Fruit fly (Drosophila melanogaster) whole organism, prepupa: ENCODE data around the gene CG14543.

Experiments used
- CG10631 ChIP-seq: fragments of 200-800 bp; sonication (Bioruptor generic); optimal IDR thresholded peaks from 2 replicates; lab custom pipeline; 2016; ENCODE audit warnings: missing biosample characterization, missing genetic modification characterization
- CG10669 ChIP-seq: fragments of 200-800 bp; sonication (Bioruptor generic); optimal IDR thresholded peaks from 3 replicates; lab custom pipeline; 2018; ENCODE audit warnings: missing biosample characterization, mild to moderate bottlenecking, missing genetic modification characterization, moderate library complexity
- CG11762 ChIP-seq: fragments of 200-800 bp; sonication (Bioruptor generic); optimal IDR thresholded peaks from 3 replicates; lab custom pipeline; 2016; ENCODE audit warnings: missing biosample characterization, missing genetic modification characterization; ENCODE audit not compliant: insufficient read depth
- CG11902 ChIP-seq: fragments of 200-800 bp; sonication (Bioruptor generic); optimal IDR thresholded peaks from 3 replicates; lab custom pipeline; 2016; ENCODE audit warnings: missing biosample characterization, missing genetic modification characterization
- CG15336 ChIP-seq: fragments of 200-800 bp; sonication (Bioruptor generic); IDR thresholded peaks from 2 replicates; pipeline ENCODE4 v1.3.6; 2022; ENCODE audit warnings: missing biosample characterization, missing genetic modification characterization
- CG1621 ChIP-seq: fragments of 200-800 bp; sonication (Bioruptor generic); optimal IDR thresholded peaks from 3 replicates; lab custom pipeline; 2018; ENCODE audit warnings: missing biosample characterization, mild to moderate bottlenecking, missing genetic modification characterization
- CG16779 ChIP-seq: fragments of 200-800 bp; sonication (Bioruptor generic); optimal IDR thresholded peaks from 3 replicates; lab custom pipeline; 2017; ENCODE audit warnings: missing biosample characterization, mild to moderate bottlenecking, missing genetic modification characterization
- CG3032 ChIP-seq: fragments of 200-800 bp; optimal IDR thresholded peaks from 2 replicates; lab custom pipeline; 2019; ENCODE audit warnings: missing biosample characterization, mild to moderate bottlenecking, missing genetic modification characterization, moderate library complexity
- CG31627 ChIP-seq: fragments of 200-800 bp; sonication (Bioruptor generic); optimal IDR thresholded peaks from 3 replicates; lab custom pipeline; 2016; ENCODE audit warnings: missing biosample characterization, missing genetic modification characterization
- CG32006 ChIP-seq: fragments of 200-800 bp; sonication (Bioruptor generic); optimal IDR thresholded peaks from 3 replicates; lab custom pipeline; 2017; ENCODE audit warnings: missing biosample characterization, mild to moderate bottlenecking, missing genetic modification characterization
- CG34406 ChIP-seq: fragments of 200-800 bp; sonication (Bioruptor generic); optimal IDR thresholded peaks from 3 replicates; lab custom pipeline; 2016; ENCODE audit warnings: missing biosample characterization, missing genetic modification characterization
- CG3919 ChIP-seq: fragments of 200-800 bp; sonication (Bioruptor generic); optimal IDR thresholded peaks from 3 replicates; lab custom pipeline; 2016; ENCODE audit warnings: missing biosample characterization, missing genetic modification characterization
- CG6276 ChIP-seq: fragments of 200-800 bp; sonication (Bioruptor generic); optimal IDR thresholded peaks from 2 replicates; lab custom pipeline; 2017; ENCODE audit warnings: missing biosample characterization, mild to moderate bottlenecking, missing genetic modification characterization
- CG6792 ChIP-seq: fragments of 200-800 bp; sonication (Bioruptor generic); optimal IDR thresholded peaks from 3 replicates; lab custom pipeline; 2016; ENCODE audit warnings: missing biosample characterization, missing genetic modification characterization
- CG6808 ChIP-seq: fragments of 200-800 bp; sonication (Bioruptor generic); optimal IDR thresholded peaks from 3 replicates; lab custom pipeline; 2017; ENCODE audit warnings: missing biosample characterization, missing genetic modification characterization, mild to moderate bottlenecking, moderate library complexity, missing genetic modification reagents
- CG6854 ChIP-seq: fragments of 200-800 bp; sonication (Bioruptor generic); optimal IDR thresholded peaks from 2 replicates; lab custom pipeline; 2017; ENCODE audit warnings: missing biosample characterization, mild to moderate bottlenecking, missing genetic modification characterization
- CG7368 ChIP-seq: fragments of 200-800 bp; sonication (Bioruptor generic); optimal IDR thresholded peaks from 3 replicates; lab custom pipeline; 2016; ENCODE audit warnings: missing biosample characterization, missing genetic modification characterization
- CG8119 ChIP-seq: fragments of 200-800 bp; sonication (Bioruptor generic); IDR thresholded peaks from 3 replicates; pipeline ENCODE4 v1.3.6; 2022; ENCODE audit warnings: missing biosample characterization, missing genetic modification characterization
- CG8319 ChIP-seq: fragments of 200-800 bp; sonication (Bioruptor generic); optimal IDR thresholded peaks from 3 replicates; lab custom pipeline; 2016; ENCODE audit warnings: missing biosample characterization, missing genetic modification characterization
- CG8632 ChIP-seq: fragments of 200-800 bp; sonication (Bioruptor generic); optimal IDR thresholded peaks from 3 replicates; lab custom pipeline; 2016; ENCODE audit warnings: missing biosample characterization, missing genetic modification characterization
- CG9139 ChIP-seq: fragments of 200-800 bp; sonication (Bioruptor generic); optimal IDR thresholded peaks from 3 replicates; lab custom pipeline; 2017; ENCODE audit warnings: missing biosample characterization, mild to moderate bottlenecking, missing genetic modification characterization
- Eip75B ChIP-seq: fragments of 200-800 bp; sonication (Bioruptor generic); optimal IDR thresholded peaks from 3 replicates; lab custom pipeline; 2016; ENCODE audit warnings: missing biosample characterization, missing genetic modification characterization
- Eip78C ChIP-seq: fragments of 200-800 bp; sonication (Bioruptor generic); peaks from one replicate; lab custom pipeline; 2016; ENCODE audit warnings: missing biosample characterization, missing genetic modification characterization
- Eip93F ChIP-seq: fragments of 200-800 bp; sonication (Bioruptor generic); optimal IDR thresholded peaks from 2 replicates; lab custom pipeline; 2016; ENCODE audit warnings: missing biosample characterization, mild to moderate bottlenecking, missing genetic modification characterization
- Ets96B ChIP-seq: fragments of 200-800 bp; optimal IDR thresholded peaks from 2 replicates; lab custom pipeline; 2019; ENCODE audit warnings: missing biosample characterization, mild to moderate bottlenecking, missing genetic modification characterization, moderate library complexity
- Hr38 ChIP-seq: sonication (Bioruptor generic); optimal IDR thresholded peaks from 2 replicates; lab custom pipeline; 2016; ENCODE audit warnings: missing biosample characterization, missing genetic modification characterization
- Hr39 ChIP-seq: fragments of 200-800 bp; sonication (Bioruptor generic); optimal IDR thresholded peaks from 2 replicates; lab custom pipeline; 2016; ENCODE audit warnings: missing biosample characterization, missing genetic modification characterization
- Hr4 ChIP-seq: fragments of 200-800 bp; sonication (Bioruptor generic); optimal IDR thresholded peaks from 3 replicates; lab custom pipeline; 2016; ENCODE audit warnings: missing biosample characterization, missing genetic modification characterization
- Lpt ChIP-seq: fragments of 200-800 bp; sonication (Bioruptor generic); optimal IDR thresholded peaks from 3 replicates; lab custom pipeline; 2016; ENCODE audit warnings: missing biosample characterization, missing genetic modification characterization
- Met ChIP-seq: fragments of 200-800 bp; sonication (Bioruptor generic); optimal IDR thresholded peaks from 3 replicates; lab custom pipeline; 2016; ENCODE audit warnings: missing biosample characterization, missing genetic modification characterization
- OdsH ChIP-seq: fragments of 200-800 bp; sonication (Bioruptor generic); optimal IDR thresholded peaks from 3 replicates; lab custom pipeline; 2016; ENCODE audit warnings: missing biosample characterization, missing genetic modification characterization
- Smox ChIP-seq: fragments of 200-800 bp; sonication (Bioruptor generic); optimal IDR thresholded peaks from 3 replicates; lab custom pipeline; 2016; ENCODE audit warnings: missing biosample characterization, missing genetic modification characterization
- Sox102F ChIP-seq: fragments of 200-800 bp; sonication (Bioruptor generic); optimal IDR thresholded peaks from 2 replicates; lab custom pipeline; 2016; ENCODE audit warnings: missing biosample characterization, mild to moderate bottlenecking, missing genetic modification characterization
- Sox14 ChIP-seq: fragments of 200-800 bp; sonication (Bioruptor generic); optimal IDR thresholded peaks from 3 replicates; lab custom pipeline; 2016; ENCODE audit warnings: missing biosample characterization, missing genetic modification characterization
- Sox15 ChIP-seq: fragments of 200-800 bp; sonication (Bioruptor generic); optimal IDR thresholded peaks from 3 replicates; lab custom pipeline; 2016; ENCODE audit warnings: missing biosample characterization, missing genetic modification characterization
- achi ChIP-seq: fragments of 200-800 bp; sonication (Bioruptor generic); optimal IDR thresholded peaks from 3 replicates; lab custom pipeline; 2016; ENCODE audit warnings: missing biosample characterization, missing genetic modification characterization
- acj6 ChIP-seq: fragments of 200-800 bp; sonication (Bioruptor generic); optimal IDR thresholded peaks from 3 replicates; lab custom pipeline; 2016; ENCODE audit warnings: missing biosample characterization, missing genetic modification characterization
- cyc ChIP-seq: fragments of 200-800 bp; sonication (Bioruptor generic); optimal IDR thresholded peaks from 3 replicates; lab custom pipeline; 2016; ENCODE audit warnings: missing biosample characterization, missing genetic modification characterization
- dac ChIP-seq: fragments of 200-800 bp; sonication (Bioruptor generic); optimal IDR thresholded peaks from 2 replicates; lab custom pipeline; 2017; ENCODE audit warnings: missing biosample characterization, mild to moderate bottlenecking, missing genetic modification characterization
- esn ChIP-seq: fragments of 200-800 bp; sonication (Bioruptor generic); optimal IDR thresholded peaks from 2 replicates; lab custom pipeline; 2016; ENCODE audit warnings: missing biosample characterization, mild to moderate bottlenecking, missing genetic modification characterization, moderate library complexity
- fd59A ChIP-seq: fragments of 200-800 bp; sonication (Bioruptor generic); optimal IDR thresholded peaks from 2 replicates; lab custom pipeline; 2017; ENCODE audit warnings: missing biosample characterization, mild to moderate bottlenecking, missing genetic modification characterization, missing genetic modification reagents
- fd85E ChIP-seq: fragments of 200-800 bp; sonication (Bioruptor generic); optimal IDR thresholded peaks from 3 replicates; lab custom pipeline; 2016; ENCODE audit warnings: missing biosample characterization, missing genetic modification characterization
- fkh ChIP-seq: fragments of 200-800 bp; sonication (Bioruptor generic); optimal IDR thresholded peaks from 3 replicates; lab custom pipeline; 2017; ENCODE audit warnings: missing biosample characterization, mild to moderate bottlenecking, missing genetic modification characterization, moderate library complexity
- lz ChIP-seq: fragments of 200-800 bp; sonication (Bioruptor generic); optimal IDR thresholded peaks from 3 replicates; lab custom pipeline; 2016; ENCODE audit warnings: missing biosample characterization, missing genetic modification characterization
- net ChIP-seq: fragments of 200-800 bp; sonication (Bioruptor generic); optimal IDR thresholded peaks from 3 replicates; lab custom pipeline; 2016; ENCODE audit warnings: missing biosample characterization, missing genetic modification characterization
- pdm3 ChIP-seq: fragments of 200-800 bp; sonication (Bioruptor generic); optimal IDR thresholded peaks from 3 replicates; lab custom pipeline; 2016; ENCODE audit warnings: missing biosample characterization, missing genetic modification characterization
- salr ChIP-seq, 2 experiments: fragments of 200-800 bp; sonication (Bioruptor generic); optimal IDR thresholded peaks; 3 replicates each; lab custom pipeline; 2016 to 2018; ENCODE audit warnings: missing biosample characterization in 2 of 2, missing genetic modification characterization in 2 of 2, mild to moderate bottlenecking in 1 of 2
- spab ChIP-seq: fragments of 200-800 bp; sonication (Bioruptor generic); optimal IDR thresholded peaks from 2 replicates; lab custom pipeline; 2017; ENCODE audit warnings: missing biosample characterization, mild to moderate bottlenecking, missing genetic modification characterization, missing genetic modification reagents
- ss ChIP-seq, 2 experiments: fragments of 200-800 bp; sonication (Bioruptor generic); optimal IDR thresholded peaks; 2 replicates in 1 of 2; 3 replicates in 1 of 2; lab custom pipeline; 2017 to 2018; ENCODE audit warnings: mild to moderate bottlenecking in 2 of 2, missing biosample characterization in 2 of 2, missing genetic modification characterization in 2 of 2, moderate library complexity in 1 of 2
- svp ChIP-seq: fragments of 200-800 bp; sonication (Bioruptor generic); peaks from one replicate; lab custom pipeline; 2016; ENCODE audit warnings: missing biosample characterization, missing genetic modification characterization
- topi ChIP-seq: fragments of 200-800 bp; sonication (Bioruptor generic); optimal IDR thresholded peaks from 3 replicates; lab custom pipeline; 2016; ENCODE audit warnings: missing biosample characterization, missing genetic modification characterization
- vri ChIP-seq: fragments of 200-800 bp; sonication (Bioruptor generic); optimal IDR thresholded peaks from 3 replicates; lab custom pipeline; 2016; ENCODE audit warnings: missing biosample characterization, mild to moderate bottlenecking, missing genetic modification characterization

CG14543 gene

DNA sequence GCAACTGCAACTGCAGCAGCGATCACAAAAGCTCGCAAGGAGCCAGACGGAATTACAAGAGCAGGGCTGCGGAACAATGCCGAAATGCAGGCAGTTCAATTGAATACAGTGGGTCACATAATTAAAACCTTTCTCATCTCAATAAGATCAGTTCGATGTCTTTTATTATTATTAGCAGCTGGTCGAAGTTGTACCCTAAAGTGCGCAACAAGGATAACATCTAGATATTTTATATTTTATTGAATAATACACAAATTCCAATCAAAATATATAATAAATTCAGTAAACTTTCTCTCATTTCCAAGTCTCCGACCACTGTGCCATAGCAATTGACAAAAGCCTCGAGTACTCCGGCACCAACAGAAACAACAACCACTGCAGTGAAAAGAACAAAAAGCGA, 11.7 kb downstream of the CG14543 start:
- TF ChIP-seq CG10669: peak; percentile 15
- no peak for TF ChIP-seq Eip93F (GFP tag; lab: Kevin White, UChicago)
- TF ChIP-seq CG32006: peak; percentile 42
- no peak for TF ChIP-seq CG16779 (tag; lab: Kevin White, UChicago)
- peak; percentile 42 for TF ChIP-seq CG6808
- peak; percentile 51 for TF ChIP-seq CG34406 (GFP tag; lab: Kevin White, UChicago)
- peak; percentile 65 for TF ChIP-seq Met (GFP tag; lab: Kevin White, UChicago)
- TF ChIP-seq Sox15: no peak
- TF ChIP-seq Smox: peak; percentile 49
- no peak for TF ChIP-seq CG8319
- peak; percentile 56 for TF ChIP-seq Sox102F (GFP tag; lab: Kevin White, UChicago)
- peak; percentile 8 for TF ChIP-seq Hr39 (GFP tag; lab: Kevin White, UChicago)
- TF ChIP-seq OdsH (GFP tag; lab: Kevin White, UChicago): peak; percentile 54
- TF ChIP-seq CG10631 (GFP tag; lab: Kevin White, UChicago): peak; percentile 40
- TF ChIP-seq CG11762 (GFP tag; lab: Kevin White, UChicago): peak; percentile 2
- TF ChIP-seq ss (GFP tag; optimal IDR thresholded peaks at IDR 0.05; lab: Kevin White, UChicago): peak; percentile 0 to 10
- TF ChIP-seq CG31627: peak; percentile 14
- TF ChIP-seq achi (GFP tag; lab: Kevin White, UChicago): peak; percentile 59
- TF ChIP-seq CG3032 (tag; lab: Kevin White, UChicago): peak; percentile 10
- peak; percentile 20 for TF ChIP-seq vri
- TF ChIP-seq Lpt (GFP tag; lab: Kevin White, UChicago): no peak
- TF ChIP-seq salr (GFP tag; optimal IDR thresholded peaks at IDR 0.05; lab: Kevin White, UChicago): peak in 1 of 2 experiments; percentile 13
- peak; percentile 45 for TF ChIP-seq CG8632 (GFP tag; lab: Kevin White, UChicago)
- peak; percentile 18 for TF ChIP-seq CG7368 (GFP tag; lab: Kevin White, UChicago)
- TF ChIP-seq fd85E: no peak
- TF ChIP-seq pdm3 (GFP tag; lab: Kevin White, UChicago): peak; percentile 42
- TF ChIP-seq spab (GFP tag; lab: Kevin White, UChicago): peak; percentile 12
- no peak for TF ChIP-seq dac
- peak; percentile 22 for TF ChIP-seq topi (GFP tag; lab: Kevin White, UChicago)
- peak; percentile 37 for TF ChIP-seq Ets96B
- peak; percentile 76 for TF ChIP-seq svp
- TF ChIP-seq net (GFP tag; lab: Kevin White, UChicago): peak; percentile 25
- TF ChIP-seq Eip78C (GFP tag; lab: Kevin White, UChicago): peak; percentile 88
- TF ChIP-seq fkh: no peak
- peak; percentile 31 for TF ChIP-seq acj6 (GFP tag; lab: Kevin White, UChicago)
- peak; percentile 46 for TF ChIP-seq Eip75B (GFP tag; lab: Kevin White, UChicago)
- TF ChIP-seq CG6854 (GFP tag; lab: Kevin White, UChicago): no peak
- peak; percentile 14 for TF ChIP-seq CG9139 (GFP tag; lab: Kevin White, UChicago)
- TF ChIP-seq Hr38 (GFP tag; lab: Kevin White, UChicago): no peak
- peak; percentile 67 for TF ChIP-seq esn (GFP tag; lab: Kevin White, UChicago)
- TF ChIP-seq lz (GFP tag; lab: Kevin White, UChicago): peak; percentile 52
- TF ChIP-seq CG3919 (GFP tag; lab: Kevin White, UChicago): peak; percentile 54
- 0 out of 2 replicates have a peak, but pooled peaks have one; percentile 34 for TF ChIP-seq CG15336 (GFP tag; lab: Robert Waterston, UW)
- no peak for TF ChIP-seq CG11902 (GFP tag; lab: Kevin White, UChicago)
- peak; percentile 34; the same call in 1 of the 3 replicates for TF ChIP-seq CG8119 (GFP tag; lab: Robert Waterston, UW)
- TF ChIP-seq Hr4 (GFP tag; lab: Kevin White, UChicago): peak; percentile 24
- no peak for TF ChIP-seq fd59A (GFP tag; lab: Kevin White, UChicago)
- no peak for TF ChIP-seq CG6276
- peak; percentile 30 for TF ChIP-seq cyc (GFP tag; lab: Kevin White, UChicago)
- no peak for TF ChIP-seq CG1621 (tag; lab: Kevin White, UChicago)
- peak; percentile 16 for TF ChIP-seq Sox14 (GFP tag; lab: Kevin White, UChicago)
- TF ChIP-seq CG6792 (GFP tag; lab: Kevin White, UChicago): peak; percentile 49
